Worm (Caenorhabditis elegans) whole organism, L4 larva: ENCODE results near the gene W05H7.1.

Experiments used
- F26F4.8 ChIP-seq: fragments of 200-800 bp; sonication (Bioruptor generic); conservative IDR thresholded peaks from 2 replicates; pipeline ENCODE4 v1.3.6; 2022; ENCODE audit warnings: missing genetic modification characterization, missing compliant biosample characterization
- Y105C5A.15 ChIP-seq: fragments of 200-800 bp; sonication (Bioruptor generic); IDR thresholded peaks from 2 replicates; pipeline ENCODE4 v1.3.6; 2022; ENCODE audit warnings: missing genetic modification characterization, missing compliant biosample characterization
- aha-1 ChIP-seq: fragments of 150-350 bp; peaks from one replicate; lab custom pipeline; 2014; ENCODE audit warnings: missing biosample characterization, missing genetic modification characterization
- ceh-28 ChIP-seq: fragments of 150-350 bp; optimal IDR thresholded peaks from 2 replicates; lab custom pipeline; 2014; ENCODE audit warnings: missing biosample characterization, missing genetic modification reagents, missing genetic modification characterization
- ceh-44 ChIP-seq: fragments of 200-800 bp; sonication (Bioruptor generic); IDR thresholded peaks from 2 replicates; pipeline ENCODE4 v1.3.6; 2022; ENCODE audit warnings: missing genetic modification reagents, missing genetic modification characterization, missing compliant biosample characterization
- dve-1 ChIP-seq: sonication (generic microtip); optimal IDR thresholded peaks from 2 replicates; lab custom pipeline; 2017; ENCODE audit warnings: antibody characterized with exemption, mild to moderate bottlenecking, missing genetic modification characterization, missing compliant biosample characterization; ENCODE audit not compliant: insufficient read depth
- hlh-11 ChIP-seq: fragments of 200-800 bp; sonication (Bioruptor generic); optimal IDR thresholded peaks from 2 replicates; lab custom pipeline; 2018; ENCODE audit warnings: mild to moderate bottlenecking, missing genetic modification characterization, missing compliant biosample characterization
- lin-1 ChIP-seq: fragments of 200-800 bp; sonication (Bioruptor generic); IDR thresholded peaks from 2 replicates; pipeline ENCODE4 v1.3.6; 2022; ENCODE audit warnings: missing genetic modification reagents, missing genetic modification characterization, missing compliant biosample characterization
- lsy-2 ChIP-seq, 2 experiments: fragments of 150-350 bp in 1 of 2; sonication (generic microtip) in 1 of 2; optimal IDR thresholded peaks; 2 replicates each; lab custom pipeline; 2014 to 2017; ENCODE audit warnings: missing biosample characterization in 2 of 2, missing genetic modification characterization in 2 of 2
- mdl-1 ChIP-seq, 2 experiments: fragments of 150-350 bp in 1 of 2; sonication (generic microtip) in 1 of 2; optimal IDR thresholded peaks; 2 replicates each; lab custom pipeline; 2014 to 2017; ENCODE audit warnings: missing biosample characterization in 2 of 2, missing genetic modification characterization in 2 of 2
- nhr-102 ChIP-seq: sonication (generic microtip); optimal IDR thresholded peaks from 2 replicates; lab custom pipeline; 2016; ENCODE audit warnings: mild to moderate bottlenecking, missing genetic modification characterization, moderate library complexity, missing compliant biosample characterization
- nhr-28 ChIP-seq: fragments of 150-350 bp; optimal IDR thresholded peaks from 2 replicates; lab custom pipeline; 2014; ENCODE audit warnings: missing biosample characterization, missing genetic modification characterization
- nhr-41 ChIP-seq: fragments of 200-800 bp; sonication (Bioruptor generic); IDR thresholded peaks from 2 replicates; pipeline ENCODE4 v1.3.6; 2022; ENCODE audit warnings: missing genetic modification reagents, missing genetic modification characterization, missing compliant biosample characterization
- nhr-6 ChIP-seq: fragments of 150-350 bp; optimal IDR thresholded peaks from 2 replicates; lab custom pipeline; 2014; ENCODE audit warnings: missing biosample characterization, missing genetic modification characterization
- set-16 ChIP-seq: fragments of 200-800 bp; sonication (Bioruptor generic); IDR thresholded peaks from 2 replicates; pipeline ENCODE4 v1.3.6; 2022; ENCODE audit warnings: missing genetic modification reagents, missing genetic modification characterization, missing compliant biosample characterization
- snpc-4 ChIP-seq: fragments of 150-350 bp; optimal IDR thresholded peaks from 2 replicates; lab custom pipeline; 2014; ENCODE audit warnings: missing biosample characterization, missing genetic modification characterization
- tag-97 ChIP-seq: fragments of 200-800 bp; sonication (Bioruptor generic); IDR thresholded peaks from 2 replicates; pipeline ENCODE4 v1.3.6; 2022; ENCODE audit warnings: missing genetic modification characterization, missing compliant biosample characterization
- zfp-3 ChIP-seq: fragments of 200-800 bp; sonication (Bioruptor generic); conservative IDR thresholded peaks from 2 replicates; pipeline ENCODE4 v1.3.6; 2022; ENCODE audit warnings: missing genetic modification reagents, missing genetic modification characterization, missing compliant biosample characterization

Gene W05H7.1

ce11 chrX:1497581-1497980 lies 47.0 kb downstream of the W05H7.1 start, which contains the start of gene F09E10.6:
Gene F09E10.6, minus strand, starts transcription at chrX:1497681.
- TF ChIP-seq Y105C5A.15 (GFP tag; lab: Robert Waterston, UW) (no peak), hlh-11 (tag; lab: Kevin White, UChicago) (no peak), nhr-6 (tag; lab: Kevin White, UChicago) (no peak), ceh-28 (tag; lab: Kevin White, UChicago) (no peak), aha-1 (no peak), snpc-4 (tag; lab: Kevin White, UChicago) (no peak), mdl-1 (tag; optimal IDR thresholded peaks at IDR 0.05; lab: Kevin White, UChicago) (no peak), dve-1 (no peak), ceh-44 (GFP tag; lab: Robert Waterston, UW) (no peak), nhr-41 (no peak), zfp-3 (GFP tag; lab: Robert Waterston, UW) (no peak), nhr-102 (tag; lab: Kevin White, UChicago) (no peak), F26F4.8 (GFP tag; lab: Robert Waterston, UW) (no peak), lin-1 (GFP tag; lab: Robert Waterston, UW) (no peak), tag-97 (GFP tag; lab: Robert Waterston, UW) (no peak)

DNA sequence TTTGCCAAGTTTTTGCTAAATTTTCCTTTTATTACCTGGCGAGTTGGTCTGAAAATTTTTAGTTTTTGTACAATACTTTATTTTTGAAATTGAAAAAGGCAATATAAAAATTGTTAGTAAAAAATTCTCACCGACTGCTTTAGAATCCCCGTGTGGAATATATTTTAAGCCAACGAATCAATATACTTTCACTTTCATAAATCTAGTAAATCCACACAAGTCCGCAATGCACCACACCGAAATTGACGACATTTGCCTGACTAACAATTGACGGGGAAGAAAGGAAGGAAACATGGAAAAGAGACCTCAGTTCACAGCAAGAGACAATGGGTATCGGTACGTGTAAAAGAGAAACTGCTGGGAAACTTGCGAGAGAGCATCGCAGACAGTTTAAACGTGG lies 48.9 kb downstream of the W05H7.1 start:
- TF ChIP-seq nhr-28 (tag; lab: Kevin White, UChicago): no peak
- TF ChIP-seq, all 104 proteins: peak for 0

- no peak for TF ChIP-seq set-16 (GFP tag; lab: Robert Waterston, UW)
- TF ChIP-seq dve-1: no peak
- TF ChIP-seq lin-1 (GFP tag; lab: Robert Waterston, UW): no peak
- no peak for TF ChIP-seq ceh-28 (tag; lab: Kevin White, UChicago)
- TF ChIP-seq lsy-2 (tag; optimal IDR thresholded peaks at IDR 0.05; lab: Kevin White, UChicago): no peak
Measured at ce11 chrX:1501752-1502151, 51.2 kb downstream of the W05H7.1 start, which contains the start of gene F09E10.7. Gene F09E10.7, minus strand, starts transcription at chrX:1501852.
